Worm (Caenorhabditis elegans): ENCODE results near the gene F32D8.12.
A peak's percentile ranks its signal among the peaks of the same experiment; 100 is the strongest.

F32D8.12 gene

ce11 chrV:10923229-10923628 lies 32.4 kb upstream of the F32D8.12 start, which contains the start of gene F58B4.7:
F58B4.7 (minus strand) TSS chrV:10923329.
- TF ChIP-seq mdt-29 (GFP tag; IDR thresholded peaks at IDR 0.05) (no peak), aha-1 (tag) (peak; percentile 12), F37D6.2 (tag; optimal IDR thresholded peaks at IDR 0.05) (no peak), daf-12 (tag; optimal IDR thresholded peaks at IDR 0.05) (no peak), sdz-12 (GFP tag; optimal IDR thresholded peaks at IDR 0.05) (no peak)

DNA sequence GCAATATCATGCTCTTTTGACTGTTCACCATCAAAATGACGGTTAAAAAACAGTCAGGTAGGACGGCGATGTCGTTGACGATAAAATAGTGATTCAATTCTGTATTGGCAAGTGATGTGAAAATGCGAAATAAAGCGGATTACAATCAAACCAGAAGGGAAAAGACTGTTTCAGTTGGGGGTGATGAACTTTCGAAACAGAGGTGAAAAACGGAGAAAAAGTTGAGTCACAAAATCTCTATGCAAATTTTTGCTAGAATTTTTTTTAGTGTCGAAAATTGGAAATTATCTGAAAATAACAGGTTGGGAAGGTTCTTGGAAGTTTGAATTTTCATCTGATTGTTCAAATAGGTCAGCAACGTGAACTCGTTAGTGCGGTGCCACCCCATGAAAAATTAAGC lies 30.9 kb upstream of the F32D8.12 start, which contains the start of gene nas-31:
nas-31 (minus strand) TSS at position 101 of the 400 bp plus-strand sequence.
- TF ChIP-seq fos-1 (tag; optimal IDR thresholded peaks at IDR 0.05) (no peak), ceh-20 (GFP tag; IDR thresholded peaks at IDR 0.05) (no peak), aha-1 (tag) (peak; percentile 36), cey-2 (tag; optimal IDR thresholded peaks at IDR 0.05; ENCODE audit: borderline replicate concordance, insufficient read depth) (no peak), unc-62 (GFP tag; optimal IDR thresholded peaks at IDR 0.05 in 1 of 2) (peak in 1 of 2 experiments; percentile 58), unc-62 (tag; optimal IDR thresholded peaks at IDR 0.05) (no peak)

- TF ChIP-seq D1046.2 (GFP tag; IDR thresholded peaks at IDR 0.05): no peak
- no peak for TF ChIP-seq dmd-6 (GFP tag; IDR thresholded peaks at IDR 0.05)
- TF ChIP-seq ceh-62 (tag; optimal IDR thresholded peaks at IDR 0.05): no peak
These were observed 27.5 kb upstream of the F32D8.12 start, which contains the start of gene F58B4.2 for ce11 chrV:10918373-10918772. F58B4.2 (minus strand) TSS chrV:10918473.

DNA sequence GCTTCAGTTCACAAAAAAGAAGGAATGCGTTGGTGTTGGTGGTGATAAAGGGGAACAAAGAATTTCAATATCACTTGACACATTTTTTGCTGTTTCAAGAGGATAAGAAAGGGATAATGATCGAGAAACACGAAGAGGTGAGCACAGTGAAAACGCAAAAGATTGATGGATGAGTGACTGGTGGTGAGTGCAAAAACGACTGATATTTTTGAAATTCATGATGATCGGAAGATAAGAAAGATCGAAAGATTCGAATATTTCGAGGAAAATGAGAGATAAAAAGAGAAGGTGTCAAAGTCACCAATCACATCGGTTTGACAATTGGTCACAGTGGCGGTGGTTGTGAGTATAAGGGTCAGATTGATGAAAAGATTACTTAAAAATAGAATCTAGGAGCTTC lies 25.1 kb upstream of the F32D8.12 start:
- TF ChIP-seq attf-4 (tag; optimal IDR thresholded peaks at IDR 0.05) (no peak), nhr-42 (GFP tag; IDR thresholded peaks at IDR 0.05) (no peak), zfp-2 (tag; optimal IDR thresholded peaks at IDR 0.05) (no peak), ceh-62 (tag; optimal IDR thresholded peaks at IDR 0.05) (no peak), T26A8.4 (GFP tag; IDR thresholded peaks at IDR 0.05) (no peak), F49E8.2 (tag; optimal IDR thresholded peaks at IDR 0.05; ENCODE audit: borderline replicate concordance) (no peak), ama-1 (optimal IDR thresholded peaks at IDR 0.05) (no peak), Y105C5A.15 (GFP tag; IDR thresholded peaks at IDR 0.05) (no peak), fkh-10 (GFP tag; optimal IDR thresholded peaks at IDR 0.05) (no peak), nhr-6 (tag; optimal IDR thresholded peaks at IDR 0.05) (no peak), nhr-41 (GFP tag; IDR thresholded peaks at IDR 0.05) (no peak), nhr-77 (tag; optimal IDR thresholded peaks at IDR 0.05) (no peak)

DNA sequence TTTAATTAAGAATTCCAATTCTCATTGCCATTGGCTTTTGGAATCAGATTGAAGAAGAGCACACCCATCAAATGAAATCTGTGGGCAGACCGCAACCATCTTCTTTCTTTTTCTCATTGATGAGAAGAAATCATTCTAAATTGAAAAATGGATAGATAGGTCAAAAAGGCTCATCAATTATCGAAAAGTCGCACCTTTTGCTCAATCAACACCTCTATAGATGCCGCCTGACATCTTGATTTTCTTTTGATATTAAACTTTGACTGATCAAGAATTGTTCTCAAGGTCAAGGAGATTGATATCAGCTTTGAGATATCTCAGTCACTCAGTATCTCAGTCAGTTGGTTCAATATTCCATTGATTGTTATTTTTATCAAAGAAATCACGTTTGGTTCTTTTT lies 19.1 kb upstream of the F32D8.12 start:
- TF ChIP-seq lin-29 (GFP tag; IDR thresholded peaks at IDR 0.05): no peak
- TF ChIP-seq F10B5.3 (tag; optimal IDR thresholded peaks at IDR 0.05): no peak
- no peak for TF ChIP-seq fkh-10 (GFP tag; optimal IDR thresholded peaks at IDR 0.05)
- TF ChIP-seq gei-8 (GFP tag; optimal IDR thresholded peaks at IDR 0.05): no peak
- no peak for TF ChIP-seq nhr-237 (tag; optimal IDR thresholded peaks at IDR 0.05)
- no peak for TF ChIP-seq ceh-20 (GFP tag; IDR thresholded peaks at IDR 0.05)
- TF ChIP-seq F49E8.2 (tag; optimal IDR thresholded peaks at IDR 0.05; ENCODE audit: borderline replicate concordance): no peak
- no peak for TF ChIP-seq snpc-1.2 (GFP tag; IDR thresholded peaks at IDR 0.05)
- no peak for TF ChIP-seq nhr-41 (GFP tag; IDR thresholded peaks at IDR 0.05)
- TF ChIP-seq ceh-82 (tag; optimal IDR thresholded peaks at IDR 0.05): no peak
- TF ChIP-seq nhr-48 (tag; optimal IDR thresholded peaks at IDR 0.05): no peak
- no peak for TF ChIP-seq ceh-62 (tag; optimal IDR thresholded peaks at IDR 0.05)
- no peak for TF ChIP-seq daf-16 (GFP tag; optimal IDR thresholded peaks at IDR 0.05)
- TF ChIP-seq daf-16 (tag; optimal IDR thresholded peaks at IDR 0.05): no peak
- TF ChIP-seq Y5F2A.4 (GFP tag; optimal IDR thresholded peaks at IDR 0.05): no peak
- TF ChIP-seq F37D6.2 (tag; optimal IDR thresholded peaks at IDR 0.05): no peak
- TF ChIP-seq nhr-10 (tag; optimal IDR thresholded peaks at IDR 0.05): no peak
- TF ChIP-seq lim-7 (GFP tag; IDR thresholded peaks at IDR 0.05): no peak
- TF ChIP-seq ctbp-1 (GFP tag; IDR thresholded peaks at IDR 0.05): no peak
- no peak for TF ChIP-seq dpl-1 (GFP tag; optimal IDR thresholded peaks at IDR 0.05)
- TF ChIP-seq pha-4 (GFP tag; IDR thresholded peaks at IDR 0.05): no peak
- TF ChIP-seq pha-4 (tag; optimal IDR thresholded peaks at IDR 0.05): no peak
